Fruit fly (Drosophila melanogaster) whole organism, embryonic: Measurements from ENCODE around the gene Set1.
A peak's percentile ranks its signal among the peaks of the same experiment; 100 is the strongest.

Experiments used
- CG1024 ChIP-seq: fragments of 200-800 bp; sonication (Bioruptor generic); IDR thresholded peaks from 2 replicates; pipeline ENCODE4 v1.3.6; 2022; ENCODE audit warnings: missing biosample characterization, missing genetic modification characterization
- CG12659 ChIP-seq: fragments of 200-800 bp; sonication (Bioruptor generic); optimal IDR thresholded peaks from 3 replicates; lab custom pipeline; 2017; ENCODE audit warnings: mild to moderate bottlenecking, missing biosample characterization, missing genetic modification reagents, missing genetic modification characterization
- CG12942 ChIP-seq: fragments of 200-800 bp; sonication (Bioruptor generic); optimal IDR thresholded peaks from 3 replicates; lab custom pipeline; 2016; ENCODE audit warnings: missing biosample characterization, missing genetic modification characterization
- CG14710 ChIP-seq: fragments of 200-800 bp; sonication (Bioruptor generic); optimal IDR thresholded peaks from 3 replicates; lab custom pipeline; 2019; ENCODE audit warnings: missing biosample characterization, mild to moderate bottlenecking, missing genetic modification characterization, moderate library complexity
- CG14860 ChIP-seq: fragments of 200-800 bp; sonication (Bioruptor generic); IDR thresholded peaks from 3 replicates; pipeline ENCODE4 v1.3.6; 2022; ENCODE audit warnings: missing biosample characterization, missing genetic modification characterization; ENCODE audit not compliant: partially characterized antibody
- CG17361 ChIP-seq: fragments of 200-800 bp; sonication (Bioruptor generic); IDR thresholded peaks from 3 replicates; pipeline ENCODE4 v1.3.6; 2022; ENCODE audit warnings: missing biosample characterization, missing genetic modification characterization
- CG17829 ChIP-seq: fragments of 200-800 bp; optimal IDR thresholded peaks from 2 replicates; lab custom pipeline; 2019; ENCODE audit warnings: missing biosample characterization, mild to moderate bottlenecking, missing genetic modification characterization, moderate library complexity
- CG2116 ChIP-seq: fragments of 200-800 bp; sonication (Bioruptor generic); optimal IDR thresholded peaks from 3 replicates; lab custom pipeline; 2018; ENCODE audit warnings: missing biosample characterization, mild to moderate bottlenecking, missing genetic modification characterization
- CG2129 ChIP-seq: fragments of 200-800 bp; sonication (Bioruptor generic); IDR thresholded peaks from 2 replicates; pipeline ENCODE4 v1.3.6; 2022; ENCODE audit warnings: missing biosample characterization, missing genetic modification characterization; ENCODE audit not compliant: partially characterized antibody
- CG2712 ChIP-seq: fragments of 200-800 bp; optimal IDR thresholded peaks from 3 replicates; lab custom pipeline; 2019; ENCODE audit warnings: missing biosample characterization, mild to moderate bottlenecking, missing genetic modification characterization, moderate library complexity
- CG33557 ChIP-seq: fragments of 200-800 bp; sonication (Bioruptor generic); optimal IDR thresholded peaks from 2 replicates; lab custom pipeline; 2019; ENCODE audit warnings: missing biosample characterization, mild to moderate bottlenecking, missing genetic modification characterization, moderate library complexity
- CG3726 ChIP-seq: fragments of 200-800 bp; sonication (Bioruptor generic); IDR thresholded peaks from 3 replicates; pipeline ENCODE4, ENCODE4 v1.3.6; 2022; ENCODE audit warnings: missing biosample characterization, missing genetic modification characterization
- CG4617 ChIP-seq: fragments of 200-800 bp; sonication (Bioruptor generic); optimal IDR thresholded peaks from 3 replicates; lab custom pipeline; 2016; ENCODE audit warnings: missing biosample characterization, missing genetic modification characterization, borderline replicate concordance
- CG4820 ChIP-seq: fragments of 200-800 bp; sonication (Bioruptor generic); optimal IDR thresholded peaks from 3 replicates; lab custom pipeline; 2016; ENCODE audit warnings: missing biosample characterization, missing genetic modification characterization
- CG7357 ChIP-seq: fragments of 200-800 bp; sonication (Bioruptor generic); IDR thresholded peaks from 3 replicates; pipeline ENCODE4 v1.3.6; 2022; ENCODE audit warnings: missing biosample characterization, missing genetic modification characterization
- CG7987 ChIP-seq: fragments of 200-800 bp; sonication (Bioruptor generic); optimal IDR thresholded peaks from 2 replicates; lab custom pipeline; 2018; ENCODE audit warnings: missing biosample characterization, mild to moderate bottlenecking, missing genetic modification characterization, moderate library complexity
- CG8290 ChIP-seq, 3 experiments: fragments of 200-800 bp; sonication (Bioruptor generic); optimal IDR thresholded peaks; 2 replicates each; lab custom pipeline; 2016 to 2019; ENCODE audit warnings: missing biosample characterization in 3 of 3, missing genetic modification characterization in 3 of 3, mild to moderate bottlenecking in 2 of 3, moderate library complexity in 1 of 3
- CG8388 ChIP-seq: fragments of 200-800 bp; sonication (Bioruptor generic); optimal IDR thresholded peaks from 2 replicates; lab custom pipeline; 2019; ENCODE audit warnings: missing biosample characterization, mild to moderate bottlenecking, missing genetic modification characterization, moderate library complexity
- CG8478 ChIP-seq: fragments of >200 bp; optimal IDR thresholded peaks from 2 replicates; lab custom pipeline; 2018
- CG9609 ChIP-seq: fragments of 200-800 bp; sonication (Bioruptor generic); optimal IDR thresholded peaks from 3 replicates; lab custom pipeline; 2016; ENCODE audit warnings: missing biosample characterization, missing genetic modification characterization
- CG9817 ChIP-seq: fragments of 200-800 bp; sonication (Bioruptor generic); optimal IDR thresholded peaks from 2 replicates; lab custom pipeline; 2018; ENCODE audit warnings: missing biosample characterization, mild to moderate bottlenecking, missing genetic modification characterization, moderate library complexity
- CoRest ChIP-seq: fragments of 200-800 bp; sonication (Bioruptor generic); optimal IDR thresholded peaks from 3 replicates; lab custom pipeline; 2018; ENCODE audit warnings: missing biosample characterization, mild to moderate bottlenecking, missing genetic modification characterization, moderate library complexity
- ERR ChIP-seq: fragments of 200-800 bp; sonication (Bioruptor generic); optimal IDR thresholded peaks from 2 replicates; lab custom pipeline; 2016; ENCODE audit warnings: missing biosample characterization, missing genetic modification characterization
- Eip74EF ChIP-seq, 2 experiments: fragments of 200-800 bp in 1 of 2; fragments of >200 bp in 1 of 2; sonication (Bioruptor generic) in 1 of 2; optimal IDR thresholded peaks; 2 replicates each; lab custom pipeline; 2017 to 2019; ENCODE audit warnings: missing biosample characterization in 2 of 2, missing genetic modification characterization in 2 of 2, mild to moderate bottlenecking in 1 of 2, moderate library complexity in 1 of 2
- Ets65A ChIP-seq: fragments of 200-800 bp; sonication (Bioruptor generic); peaks from one replicate; lab custom pipeline; 2016; ENCODE audit warnings: missing biosample characterization, missing genetic modification characterization
- HLH4C ChIP-seq: fragments of 200-800 bp; sonication (Bioruptor generic); IDR thresholded peaks from 3 replicates; pipeline ENCODE4 v1.3.6; 2022; ENCODE audit warnings: missing biosample characterization, missing genetic modification characterization; ENCODE audit not compliant: partially characterized antibody
- Hr78 ChIP-seq, 2 experiments: fragments of 200-800 bp in 1 of 2; fragments of >200 bp in 1 of 2; sonication (Bioruptor generic) in 1 of 2; optimal IDR thresholded peaks; 2 replicates each; lab custom pipeline; 2017 to 2019; ENCODE audit warnings: missing biosample characterization in 2 of 2, missing genetic modification characterization in 2 of 2, mild to moderate bottlenecking in 1 of 2, moderate library complexity in 1 of 2
- Lhr ChIP-seq: fragments of 200-800 bp; sonication (Bioruptor generic); optimal IDR thresholded peaks from 3 replicates; lab custom pipeline; 2017; ENCODE audit warnings: mild to moderate bottlenecking, missing biosample characterization, missing genetic modification reagents, missing genetic modification characterization
- Lim3 ChIP-seq: fragments of 200-800 bp; sonication (Bioruptor generic); IDR thresholded peaks from 2 replicates; pipeline ENCODE4 v1.3.6; 2022; ENCODE audit warnings: missing biosample characterization, missing genetic modification characterization
- MBD-R2 ChIP-seq: fragments of 200-800 bp; sonication (Bioruptor generic); IDR thresholded peaks from 2 replicates; pipeline ENCODE4 v1.3.6; 2022; ENCODE audit warnings: missing biosample characterization, missing genetic modification characterization
- Optix ChIP-seq: fragments of 200-800 bp; sonication (Bioruptor generic); IDR thresholded peaks from 3 replicates; pipeline ENCODE4 v1.3.6; 2022; ENCODE audit warnings: missing biosample characterization, missing genetic modification characterization
- Rfx ChIP-seq: fragments of 200-800 bp; sonication (Bioruptor generic); IDR thresholded peaks from 2 replicates; pipeline ENCODE4 v1.3.6; 2022; ENCODE audit warnings: missing biosample characterization, missing genetic modification characterization
- Sry-β ChIP-seq: fragments of 200-800 bp; sonication (Bioruptor generic); optimal IDR thresholded peaks from 2 replicates; lab custom pipeline; 2018; ENCODE audit warnings: missing biosample characterization, mild to moderate bottlenecking, missing genetic modification characterization, moderate library complexity
- Ssrp ChIP-seq: fragments of 200-800 bp; sonication (Bioruptor generic); optimal IDR thresholded peaks from 2 replicates; lab custom pipeline; 2018; ENCODE audit warnings: missing biosample characterization, mild to moderate bottlenecking, missing genetic modification characterization, moderate library complexity
- dm ChIP-seq: fragments of 200-800 bp; sonication (Bioruptor generic); optimal IDR thresholded peaks from 3 replicates; lab custom pipeline; 2016; ENCODE audit warnings: missing biosample characterization, missing genetic modification characterization
- esg ChIP-seq: fragments of 200-800 bp; sonication (Bioruptor generic); conservative IDR thresholded peaks from 2 replicates; pipeline ENCODE4 v1.3.6; 2022; ENCODE audit warnings: missing biosample characterization, missing genetic modification characterization
- gfzf ChIP-seq: fragments of 200-800 bp; sonication (Bioruptor generic); optimal IDR thresholded peaks from 2 replicates; lab custom pipeline; 2016; ENCODE audit warnings: missing biosample characterization, mild to moderate bottlenecking, missing genetic modification characterization, moderate library complexity
- h ChIP-seq: fragments of >200 bp; optimal IDR thresholded peaks from 2 replicates; lab custom pipeline; 2017
- kni ChIP-seq: fragments of 200-800 bp; sonication (Bioruptor generic); optimal IDR thresholded peaks from 3 replicates; lab custom pipeline; 2017; ENCODE audit warnings: mild to moderate bottlenecking, missing biosample characterization, missing genetic modification reagents, missing genetic modification characterization
- nmo ChIP-seq: fragments of 200-800 bp; sonication (Bioruptor generic); optimal IDR thresholded peaks from 2 replicates; lab custom pipeline; 2018; ENCODE audit warnings: missing biosample characterization, mild to moderate bottlenecking, missing genetic modification characterization, moderate library complexity
- oc ChIP-seq: fragments of 200-800 bp; sonication (Bioruptor generic); optimal IDR thresholded peaks from 2 replicates; lab custom pipeline; 2018; ENCODE audit warnings: missing biosample characterization, mild to moderate bottlenecking, missing genetic modification characterization, moderate library complexity
- odd ChIP-seq: fragments of 200-800 bp; sonication (Bioruptor generic); optimal IDR thresholded peaks from 2 replicates; lab custom pipeline; 2017; ENCODE audit warnings: missing biosample characterization, mild to moderate bottlenecking, missing genetic modification characterization
- phol ChIP-seq: fragments of 200-800 bp; sonication (Bioruptor generic); optimal IDR thresholded peaks from 3 replicates; lab custom pipeline; 2018; ENCODE audit warnings: missing biosample characterization, mild to moderate bottlenecking, missing genetic modification characterization, moderate library complexity
- pzg ChIP-seq: fragments of 200-800 bp; sonication (Bioruptor generic); optimal IDR thresholded peaks from 3 replicates; lab custom pipeline; 2018; ENCODE audit warnings: missing biosample characterization, mild to moderate bottlenecking, missing genetic modification characterization, moderate library complexity
- row ChIP-seq: fragments of 200-800 bp; sonication (Bioruptor generic); IDR thresholded peaks from 3 replicates; pipeline ENCODE4 v1.3.6; 2022; ENCODE audit warnings: missing biosample characterization, missing genetic modification characterization
- sens ChIP-seq: fragments of 200-800 bp; sonication (Bioruptor generic); peaks from one replicate; lab custom pipeline; 2016; ENCODE audit warnings: missing biosample characterization, missing genetic modification characterization
- ssp ChIP-seq: fragments of 200-800 bp; sonication (Bioruptor generic); IDR thresholded peaks from 2 replicates; pipeline ENCODE4 v1.3.6; 2022; ENCODE audit warnings: missing biosample characterization, missing genetic modification characterization
- tll ChIP-seq, 2 experiments: fragments of 200-800 bp in 1 of 2; fragments of >200 bp in 1 of 2; sonication (Bioruptor generic) in 1 of 2; optimal IDR thresholded peaks; 2 replicates each; lab custom pipeline; 2017 to 2019; ENCODE audit warnings: missing biosample characterization in 2 of 2, missing genetic modification characterization in 2 of 2, mild to moderate bottlenecking in 1 of 2, moderate library complexity in 1 of 2

Set1 gene

DNA sequence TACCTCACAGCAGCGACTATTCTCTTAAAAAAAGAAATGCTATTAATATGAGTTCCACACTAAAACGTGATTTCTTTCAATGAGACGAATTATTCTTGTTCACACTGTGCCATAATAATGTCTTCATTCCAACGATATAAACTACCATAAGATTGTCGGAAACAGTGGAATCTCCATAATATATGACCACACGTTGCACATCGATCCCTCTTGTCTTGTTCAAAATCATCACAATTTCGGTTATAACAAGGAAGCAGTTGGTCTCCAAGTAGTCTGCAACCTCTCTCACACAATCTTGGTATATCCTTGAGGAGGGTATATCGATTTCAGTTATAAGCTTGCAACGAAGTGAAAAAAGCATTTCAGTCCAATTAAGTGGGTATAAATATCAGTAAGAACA, 8.5 kb downstream of the Set1 start, which contains the start of gene MED21 (continued):
- TF ChIP-seq CG7987 (GFP tag; lab: Kevin White, UChicago) = no peak
- TF ChIP-seq CG17361 (GFP tag; lab: Robert Waterston, UW) = peak; percentile 74
- TF ChIP-seq CG14710 (tag; lab: Kevin White, UChicago) = peak; percentile 69
- TF ChIP-seq phol = peak; percentile 79
- peak; percentile 22 for TF ChIP-seq CG8388 (GFP tag; lab: Kevin White, UChicago)
- TF ChIP-seq CG2712 (tag; lab: Kevin White, UChicago) = peak; percentile 51
- TF ChIP-seq gfzf = peak; percentile 36
- TF ChIP-seq CG12942 (GFP tag; lab: Kevin White, UChicago) = peak; percentile 45
- peak; percentile 100 for TF ChIP-seq ssp (GFP tag; lab: Robert Waterston, UW)
- peak; percentile 24 for TF ChIP-seq Ssrp (tag; lab: Kevin White, UChicago)
- TF ChIP-seq CG33557 (GFP tag; lab: Kevin White, UChicago) = no peak
- peak; percentile 72 for TF ChIP-seq pzg (GFP tag; lab: Kevin White, UChicago)
- peak; percentile 13 for TF ChIP-seq CG17829 (tag; lab: Kevin White, UChicago)
- TF ChIP-seq CG1024 (GFP tag; lab: Robert Waterston, UW) = peak; percentile 100
- peak; percentile 93 for TF ChIP-seq CG8290 (GFP tag; optimal IDR thresholded peaks at IDR 0.05; lab: Kevin White, UChicago)
- peak; percentile 30 to 78 for TF ChIP-seq CG8290 (tag; optimal IDR thresholded peaks at IDR 0.05; lab: Kevin White, UChicago)
- TF ChIP-seq CoRest (tag; lab: Kevin White, UChicago) = peak; percentile 64
- peak in 1 of 2 experiments; percentile 70 for TF ChIP-seq tll (GFP tag; optimal IDR thresholded peaks at IDR 0.05; lab: Kevin White, UChicago)
- no peak for TF ChIP-seq odd
- peak; percentile 30 for TF ChIP-seq MBD-R2 (GFP tag; lab: Robert Waterston, UW)
- peak; percentile 38 for TF ChIP-seq dm (GFP tag; lab: Kevin White, UChicago)
- no peak for TF ChIP-seq CG3726 (GFP tag; lab: Robert Waterston, UW)
- TF ChIP-seq nmo (GFP tag; lab: Kevin White, UChicago) = peak; percentile 83
- TF ChIP-seq Sry-β (GFP tag; lab: Kevin White, UChicago) = no peak
- TF ChIP-seq CG2116 (GFP tag; lab: Kevin White, UChicago) = peak; percentile 37
- TF ChIP-seq Lhr (GFP tag; lab: Kevin White, UChicago) = peak; percentile 94
- peak; percentile 100 for TF ChIP-seq CG7357
- TF ChIP-seq ERR (GFP tag; lab: Kevin White, UChicago) = no peak
- no peak for TF ChIP-seq esg (GFP tag; lab: Robert Waterston, UW)
- no peak for TF ChIP-seq h (lab: Kevin White, UChicago)
- TF ChIP-seq CG9609 (GFP tag; lab: Kevin White, UChicago) = peak; percentile 9
- no peak for TF ChIP-seq CG14860 (GFP tag; lab: Robert Waterston, UW)
- TF ChIP-seq row (GFP tag; lab: Robert Waterston, UW) = peak; percentile 92
- TF ChIP-seq Ets65A = peak; percentile 91
- peak; percentile 17 for TF ChIP-seq CG4820 (GFP tag; lab: Kevin White, UChicago)
- peak in 1 of 2 experiments; percentile 39 for TF ChIP-seq Hr78 (GFP tag; optimal IDR thresholded peaks at IDR 0.05; lab: Kevin White, UChicago)
- no peak for TF ChIP-seq Lim3 (GFP tag; lab: Robert Waterston, UW)

- peak; percentile 36 for TF ChIP-seq sens
- TF ChIP-seq CoRest (tag; lab: Kevin White, UChicago) = peak; percentile 49
- peak in 1 of 2 experiments; percentile 3 for TF ChIP-seq Eip74EF (GFP tag; optimal IDR thresholded peaks at IDR 0.05; lab: Kevin White, UChicago)
- no peak for TF ChIP-seq MBD-R2 (GFP tag; lab: Robert Waterston, UW)
- TF ChIP-seq CG7357 = peak; percentile 100
- no peak for TF ChIP-seq Optix (GFP tag; lab: Robert Waterston, UW)
- TF ChIP-seq kni = no peak
- TF ChIP-seq Rfx (GFP tag; lab: Robert Waterston, UW) = no peak
- TF ChIP-seq HLH4C (GFP tag; lab: Robert Waterston, UW) = no peak
- peak; percentile 27 for TF ChIP-seq CG12659 (GFP tag; lab: Kevin White, UChicago)
- no peak for TF ChIP-seq oc
- no peak for TF ChIP-seq CG8388 (GFP tag; lab: Kevin White, UChicago)
- TF ChIP-seq CG9817 (tag; lab: Kevin White, UChicago) = peak; percentile 18
- TF ChIP-seq CG2129 (GFP tag; lab: Robert Waterston, UW) = no peak
- no peak for TF ChIP-seq CG8478 (lab: Kevin White, UChicago)
- TF ChIP-seq CG4617 (GFP tag; lab: Kevin White, UChicago) = peak; percentile 39
Measured at dm6 chr3L:25120499-25121101, 13.2 kb downstream of the Set1 start, which contains the start of gene UQCR-11. Gene UQCR-11 (plus strand): TSS chr3L:25120709.
